Fruit fly (Drosophila melanogaster) whole organism, embryonic: Measurements from ENCODE around the gene E2f2.

Experiments used
- ATbp ChIP-seq: fragments of 200-800 bp; sonication (Bioruptor generic); optimal IDR thresholded peaks from 2 replicates; lab custom pipeline; 2017; ENCODE audit warnings: missing biosample characterization, mild to moderate bottlenecking, missing genetic modification characterization, missing genetic modification reagents
- Asciz ChIP-seq: fragments of 200-800 bp; sonication (Bioruptor generic); optimal IDR thresholded peaks from 2 replicates; lab custom pipeline; 2017; ENCODE audit warnings: missing biosample characterization, mild to moderate bottlenecking, missing genetic modification characterization, missing genetic modification reagents
- CG10565 ChIP-seq: fragments of 200-800 bp; sonication (Bioruptor generic); optimal IDR thresholded peaks from 3 replicates; lab custom pipeline; 2016; ENCODE audit warnings: missing biosample characterization, mild to moderate bottlenecking, missing genetic modification characterization
- CG11085 ChIP-seq: fragments of 200-800 bp; sonication (Bioruptor generic); IDR thresholded peaks from 2 replicates; pipeline ENCODE4 v1.3.6; 2022; ENCODE audit warnings: missing biosample characterization, missing genetic modification characterization
- CG11695 ChIP-seq: fragments of 200-800 bp; sonication (Bioruptor generic); IDR thresholded peaks from 3 replicates; pipeline ENCODE4 v1.3.6; 2022; ENCODE audit warnings: missing biosample characterization, missing genetic modification characterization
- CG12071 ChIP-seq: fragments of 200-800 bp; sonication (Bioruptor generic); optimal IDR thresholded peaks from 3 replicates; lab custom pipeline; 2018; ENCODE audit warnings: missing biosample characterization, mild to moderate bottlenecking, missing genetic modification characterization
- CG12769 ChIP-seq: fragments of 200-800 bp; sonication (Bioruptor generic); optimal IDR thresholded peaks from 2 replicates; lab custom pipeline; 2019; ENCODE audit warnings: missing biosample characterization, mild to moderate bottlenecking, missing genetic modification characterization, moderate library complexity
- CG12942 ChIP-seq: fragments of 200-800 bp; sonication (Bioruptor generic); optimal IDR thresholded peaks from 3 replicates; lab custom pipeline; 2016; ENCODE audit warnings: missing biosample characterization, missing genetic modification characterization
- CG13624 ChIP-seq: fragments of 200-800 bp; sonication (Bioruptor generic); optimal IDR thresholded peaks from 2 replicates; lab custom pipeline; 2016; ENCODE audit warnings: missing biosample characterization, missing genetic modification characterization
- CG15073 ChIP-seq: fragments of 200-800 bp; sonication (Bioruptor generic); optimal IDR thresholded peaks from 2 replicates; lab custom pipeline; 2016; ENCODE audit warnings: missing biosample characterization, missing genetic modification characterization
- CG15479 ChIP-seq: fragments of 200-800 bp; sonication (Bioruptor generic); optimal IDR thresholded peaks from 3 replicates; lab custom pipeline; 2019; ENCODE audit warnings: missing biosample characterization, mild to moderate bottlenecking, missing genetic modification characterization, moderate library complexity
- CG2875 ChIP-seq: fragments of 200-800 bp; sonication (Bioruptor generic); optimal IDR thresholded peaks from 2 replicates; lab custom pipeline; 2017; ENCODE audit warnings: missing biosample characterization, mild to moderate bottlenecking, missing genetic modification characterization, missing genetic modification reagents
- CG31441 ChIP-seq: fragments of 200-800 bp; sonication (Bioruptor generic); IDR thresholded peaks from 2 replicates; pipeline ENCODE4 v1.3.6; 2022; ENCODE audit warnings: missing biosample characterization, missing genetic modification characterization
- CG4424 ChIP-seq: fragments of 200-800 bp; sonication (Bioruptor generic); optimal IDR thresholded peaks from 3 replicates; lab custom pipeline; 2016; ENCODE audit warnings: missing biosample characterization, missing genetic modification characterization
- CG4617 ChIP-seq: fragments of 200-800 bp; sonication (Bioruptor generic); optimal IDR thresholded peaks from 3 replicates; lab custom pipeline; 2016; ENCODE audit warnings: missing biosample characterization, missing genetic modification characterization, borderline replicate concordance
- CG6813 ChIP-seq: fragments of 200-800 bp; sonication (Bioruptor generic); optimal IDR thresholded peaks from 2 replicates; lab custom pipeline; 2017; ENCODE audit warnings: missing biosample characterization, missing genetic modification characterization, mild to moderate bottlenecking, moderate library complexity, missing genetic modification reagents
- CG7556 ChIP-seq: fragments of 200-800 bp; sonication (Bioruptor generic); optimal IDR thresholded peaks from 2 replicates; lab custom pipeline; 2017; ENCODE audit warnings: missing biosample characterization, mild to moderate bottlenecking, missing genetic modification characterization
- CG8478 ChIP-seq: fragments of >200 bp; optimal IDR thresholded peaks from 2 replicates; lab custom pipeline; 2018
- CG9437 ChIP-seq: fragments of 200-800 bp; sonication (Bioruptor generic); optimal IDR thresholded peaks from 2 replicates; lab custom pipeline; 2018; ENCODE audit warnings: missing biosample characterization, mild to moderate bottlenecking, missing genetic modification characterization
- GATAe ChIP-seq: fragments of 200-800 bp; sonication (Bioruptor generic); conservative IDR thresholded peaks from 2 replicates; pipeline ENCODE4 v1.3.6; 2022; ENCODE audit warnings: missing biosample characterization, missing genetic modification characterization
- HLH54F ChIP-seq: fragments of 200-800 bp; sonication (Bioruptor generic); optimal IDR thresholded peaks from 3 replicates; lab custom pipeline; 2016; ENCODE audit warnings: missing biosample characterization, missing genetic modification characterization
- Hr51 ChIP-seq, 2 experiments: fragments of 200-800 bp; sonication (Bioruptor generic); optimal IDR thresholded peaks; 2 replicates in 1 of 2; 3 replicates in 1 of 2; lab custom pipeline; 2016 to 2018; ENCODE audit warnings: missing biosample characterization in 2 of 2, missing genetic modification characterization in 2 of 2, mild to moderate bottlenecking in 1 of 2, moderate library complexity in 1 of 2
- Hsf ChIP-seq: fragments of 200-800 bp; sonication (Bioruptor generic); optimal IDR thresholded peaks from 3 replicates; lab custom pipeline; 2016; ENCODE audit warnings: missing biosample characterization, missing genetic modification characterization
- Jarid2 ChIP-seq: fragments of 200-800 bp; sonication (Bioruptor generic); optimal IDR thresholded peaks from 3 replicates; lab custom pipeline; 2017; ENCODE audit warnings: mild to moderate bottlenecking, missing biosample characterization, missing genetic modification reagents, missing genetic modification characterization
- Lim3 ChIP-seq: fragments of 200-800 bp; sonication (Bioruptor generic); IDR thresholded peaks from 2 replicates; pipeline ENCODE4 v1.3.6; 2022; ENCODE audit warnings: missing biosample characterization, missing genetic modification characterization
- MTF-1 ChIP-seq: fragments of 200-800 bp; sonication (Bioruptor generic); optimal IDR thresholded peaks from 2 replicates; lab custom pipeline; 2018; ENCODE audit warnings: missing biosample characterization, mild to moderate bottlenecking, missing genetic modification characterization, borderline replicate concordance
- Med ChIP-seq: fragments of 200-800 bp; sonication (Bioruptor generic); peaks from one replicate; lab custom pipeline; 2016; ENCODE audit warnings: missing biosample characterization, missing genetic modification characterization, mild to moderate bottlenecking, inconsistent platforms, moderate library complexity
- Nf-YA ChIP-seq: fragments of 200-800 bp; sonication (Bioruptor generic); IDR thresholded peaks from 2 replicates; pipeline ENCODE4 v1.3.6; 2022; ENCODE audit warnings: missing biosample characterization, missing genetic modification characterization
- Opbp ChIP-seq: fragments of 200-800 bp; sonication (Bioruptor generic); IDR thresholded peaks from 3 replicates; pipeline ENCODE4 v1.3.6; 2022; ENCODE audit warnings: missing biosample characterization, missing genetic modification characterization; ENCODE audit not compliant: partially characterized antibody
- Sry-β ChIP-seq: fragments of 200-800 bp; sonication (Bioruptor generic); optimal IDR thresholded peaks from 2 replicates; lab custom pipeline; 2018; ENCODE audit warnings: missing biosample characterization, mild to moderate bottlenecking, missing genetic modification characterization, moderate library complexity
- bcd ChIP-seq: fragments of 200-800 bp; sonication (Bioruptor generic); optimal IDR thresholded peaks from 2 replicates; lab custom pipeline; 2017; ENCODE audit warnings: missing biosample characterization, mild to moderate bottlenecking, missing genetic modification characterization
- btn ChIP-seq: fragments of 200-800 bp; sonication (Bioruptor generic); optimal IDR thresholded peaks from 2 replicates; lab custom pipeline; 2016; ENCODE audit warnings: missing biosample characterization, missing genetic modification characterization
- caup ChIP-seq: fragments of 200-800 bp; sonication (Bioruptor generic); optimal IDR thresholded peaks from 3 replicates; lab custom pipeline; 2017; ENCODE audit warnings: missing biosample characterization, mild to moderate bottlenecking, missing genetic modification characterization, moderate library complexity; ENCODE audit not compliant: severe bottlenecking
- ewg ChIP-seq: fragments of 200-800 bp; sonication (Bioruptor generic); optimal IDR thresholded peaks from 3 replicates; lab custom pipeline; 2017; ENCODE audit warnings: mild to moderate bottlenecking, missing biosample characterization, missing genetic modification reagents, missing genetic modification characterization
- gcm ChIP-seq: fragments of 200-800 bp; sonication (Bioruptor generic); optimal IDR thresholded peaks from 2 replicates; lab custom pipeline; 2019; ENCODE audit warnings: missing biosample characterization, mild to moderate bottlenecking, missing genetic modification characterization, moderate library complexity
- gsb-n ChIP-seq: fragments of 200-800 bp; sonication (Bioruptor generic); optimal IDR thresholded peaks from 3 replicates; lab custom pipeline; 2018; ENCODE audit warnings: missing biosample characterization, mild to moderate bottlenecking, missing genetic modification characterization
- kni ChIP-seq: fragments of 200-800 bp; sonication (Bioruptor generic); optimal IDR thresholded peaks from 3 replicates; lab custom pipeline; 2017; ENCODE audit warnings: mild to moderate bottlenecking, missing biosample characterization, missing genetic modification reagents, missing genetic modification characterization
- row ChIP-seq: fragments of 200-800 bp; sonication (Bioruptor generic); IDR thresholded peaks from 3 replicates; pipeline ENCODE4 v1.3.6; 2022; ENCODE audit warnings: missing biosample characterization, missing genetic modification characterization
- tgo ChIP-seq: fragments of 200-800 bp; sonication (Bioruptor generic); IDR thresholded peaks from 3 replicates; pipeline ENCODE4 v1.3.6; 2022; ENCODE audit warnings: missing biosample characterization, missing genetic modification characterization
- tin ChIP-seq: fragments of 200-800 bp; sonication (Bioruptor generic); optimal IDR thresholded peaks from 3 replicates; lab custom pipeline; 2016; ENCODE audit warnings: missing biosample characterization, missing genetic modification characterization
- zf30C ChIP-seq: fragments of 200-800 bp; sonication (Bioruptor generic); optimal IDR thresholded peaks from 3 replicates; lab custom pipeline; 2018; ENCODE audit warnings: missing biosample characterization, mild to moderate bottlenecking, missing genetic modification characterization

E2f2 gene

dm6 chr2L:21196511-21196910 lies 40.0 kb upstream of the E2f2 start (continued):
- TF ChIP-seq caup (GFP tag; lab: Kevin White, UChicago) (no peak), CG11695 (GFP tag; lab: Robert Waterston, UW) (no peak), CG7556 (GFP tag; lab: Kevin White, UChicago) (peak; percentile 11), CG12942 (no peak), zf30C (GFP tag; lab: Kevin White, UChicago) (peak; percentile 30), CG4617 (no peak), CG8478 (lab: Kevin White, UChicago) (no peak), CG15073 (GFP tag; lab: Kevin White, UChicago) (no peak), Sry-β (GFP tag; lab: Kevin White, UChicago) (no peak), gsb-n (tag; lab: Kevin White, UChicago) (no peak), CG13624 (GFP tag; lab: Kevin White, UChicago) (no peak), ATbp (GFP tag; lab: Kevin White, UChicago) (no peak), Hr51 (GFP tag; optimal IDR thresholded peaks at IDR 0.05; lab: Kevin White, UChicago) (peak in 1 of 2 experiments; percentile 3), ewg (GFP tag; lab: Kevin White, UChicago) (no peak), GATAe (GFP tag; lab: Robert Waterston, UW) (no peak), Med (peak; percentile 77), CG6813 (GFP tag; lab: Kevin White, UChicago) (no peak), HLH54F (no peak), CG9437 (no peak), CG31441 (GFP tag; lab: Robert Waterston, UW) (0 out of 2 replicates have a peak, but pooled peaks have one; percentile 33), kni (GFP tag; lab: Kevin White, UChicago) (no peak), tgo (GFP tag; lab: Robert Waterston, UW) (peak; percentile 32; the same call in 1 of the 3 replicates), tin (GFP tag; lab: Kevin White, UChicago) (no peak), Lim3 (GFP tag; lab: Robert Waterston, UW) (no peak), CG4424 (GFP tag; lab: Kevin White, UChicago) (peak; percentile 1), Hsf (GFP tag; lab: Kevin White, UChicago) (no peak), Opbp (no peak), CG15479 (no peak), CG12071 (GFP tag; lab: Kevin White, UChicago) (no peak), CG12769 (tag; lab: Kevin White, UChicago) (peak; percentile 10), bcd (GFP tag; lab: Kevin White, UChicago) (peak; percentile 36), btn (no peak), CG2875 (GFP tag; lab: Kevin White, UChicago) (no peak), gcm (GFP tag; lab: Kevin White, UChicago) (no peak), CG10565 (GFP tag; lab: Kevin White, UChicago) (no peak), row (GFP tag; lab: Robert Waterston, UW) (peak; percentile 60), Asciz (GFP tag; lab: Kevin White, UChicago) (no peak), MTF-1 (GFP tag; lab: Kevin White, UChicago) (no peak), Jarid2 (GFP tag; lab: Kevin White, UChicago) (no peak), Nf-YA (GFP tag; lab: Robert Waterston, UW) (no peak), CG11085 (GFP tag; lab: Robert Waterston, UW) (no peak)
